Worm (Caenorhabditis elegans) whole organism, L4/young adult: Measurements from ENCODE around the gene Y46D2A.3.

ENCODE experiments used
- W03F9.2 ChIP-seq: fragments of 150-350 bp; optimal IDR thresholded peaks from 2 replicates; lab custom pipeline; 2014; ENCODE audit warnings: missing biosample characterization, missing genetic modification characterization
- dao-5 ChIP-seq: sonication (generic microtip); optimal IDR thresholded peaks from 2 replicates; lab custom pipeline; 2016; ENCODE audit warnings: missing genotype, missing genetic modification characterization, moderate library complexity, missing compliant biosample characterization
- him-1 ChIP-seq: sonication (generic microtip); optimal IDR thresholded peaks from 2 replicates; lab custom pipeline; 2016; ENCODE audit warnings: missing genotype, missing genetic modification reagents, missing genetic modification characterization, missing compliant biosample characterization

DNA sequence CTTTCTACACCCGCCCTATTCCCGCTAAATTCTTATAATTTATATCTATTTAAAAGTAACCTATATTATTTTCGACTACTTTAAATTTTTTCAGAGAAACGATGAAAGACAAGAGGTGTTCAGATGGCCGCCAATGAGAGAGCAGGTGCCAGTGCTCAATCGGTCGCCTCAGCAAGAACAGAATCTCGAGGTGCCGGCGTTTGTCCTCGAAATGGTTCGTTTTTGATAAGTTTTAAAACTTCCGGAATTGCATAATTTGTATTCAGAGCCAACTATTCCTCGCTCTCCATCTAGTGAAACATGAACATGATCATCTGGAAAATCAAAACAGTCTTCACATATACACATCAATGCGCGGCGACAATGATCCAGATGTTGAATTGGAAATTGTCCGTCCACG, 44.0 kb upstream of the Y46D2A.3 start, which contains the start of gene bath-23:
- no peak for TF ChIP-seq him-1 (tag; lab: Kevin White, UChicago)
- TF ChIP-seq W03F9.2 (tag; lab: Kevin White, UChicago): no peak
- no peak for TF ChIP-seq dao-5 (tag; lab: Kevin White, UChicago)
